Worm (Caenorhabditis elegans) whole organism, young adult: Measurements from ENCODE around the gene dmsr-9.

Source experiments
- B0035.1 ChIP-seq: sonication (generic microtip); optimal IDR thresholded peaks from 2 replicates; lab custom pipeline; 2016; ENCODE audit warnings: missing genetic modification characterization, mild to moderate bottlenecking, missing compliant biosample characterization, missing genotype, missing genetic modification reagents
- F57C9.4 ChIP-seq: sonication (generic microtip); optimal IDR thresholded peaks from 2 replicates; lab custom pipeline; 2017; ENCODE audit warnings: mild to moderate bottlenecking, missing genetic modification characterization, missing compliant biosample characterization
- Y53G8AR.9 ChIP-seq: fragments of 200-800 bp; sonication (Bioruptor generic); conservative IDR thresholded peaks from 2 replicates; pipeline ENCODE4 v1.3.6; 2022; ENCODE audit warnings: missing genetic modification reagents, missing genetic modification characterization, missing compliant biosample characterization
- aptf-2 ChIP-seq: fragments of 200-800 bp; sonication (Bioruptor generic); conservative IDR thresholded peaks from 2 replicates; pipeline ENCODE4 v1.3.6; 2022; ENCODE audit warnings: missing genetic modification reagents, missing genetic modification characterization, missing compliant biosample characterization
- attf-3 ChIP-seq: fragments of 200-800 bp; sonication (Bioruptor generic); conservative IDR thresholded peaks from 2 replicates; pipeline ENCODE4 v1.3.6; 2022; ENCODE audit warnings: missing genetic modification reagents, missing genetic modification characterization, missing compliant biosample characterization
- attf-6 ChIP-seq: fragments of 200-800 bp; sonication (Bioruptor generic); IDR thresholded peaks from 2 replicates; pipeline ENCODE4 v1.3.6; 2022; ENCODE audit warnings: missing genetic modification reagents, missing genetic modification characterization, missing compliant biosample characterization
- ceh-100 ChIP-seq: fragments of 200-800 bp; sonication (Bioruptor generic); IDR thresholded peaks from 2 replicates; pipeline ENCODE4 v1.3.6; 2022; ENCODE audit warnings: missing genetic modification reagents, missing genetic modification characterization, missing compliant biosample characterization
- egl-44 ChIP-seq: fragments of 200-800 bp; sonication (Bioruptor generic); IDR thresholded peaks from 2 replicates; pipeline ENCODE4 v1.3.6; 2022; ENCODE audit warnings: missing genetic modification reagents, missing genetic modification characterization, missing compliant biosample characterization
- hlh-12 ChIP-seq: sonication (generic microtip); optimal IDR thresholded peaks from 2 replicates; lab custom pipeline; 2016; ENCODE audit warnings: missing genetic modification characterization, missing compliant biosample characterization
- let-607 ChIP-seq, 2 experiments: fragments of 200-800 bp in 1 of 2; sonication (Bioruptor generic) in 1 of 2; sonication (generic microtip) in 1 of 2; optimal IDR thresholded peaks; 2 replicates each; lab custom pipeline; 2016 to 2018; ENCODE audit warnings: mild to moderate bottlenecking in 2 of 2, missing compliant biosample characterization in 2 of 2, missing genetic modification characterization in 2 of 2, moderate library complexity in 2 of 2, missing genotype in 1 of 2
- sea-2 ChIP-seq: fragments of 200-800 bp; sonication (Bioruptor generic); IDR thresholded peaks from 2 replicates; pipeline ENCODE4 v1.3.6; 2022; ENCODE audit warnings: missing genetic modification characterization, missing compliant biosample characterization

- TF ChIP-seq let-607 (tag; optimal IDR thresholded peaks at IDR 0.05; lab: Kevin White, UChicago) (no peak), hlh-12 (tag; lab: Kevin White, UChicago) (no peak), B0035.1 (tag; lab: Kevin White, UChicago) (no peak), attf-3 (no peak), ceh-100 (GFP tag; lab: Robert Waterston, UW) (no peak), Y53G8AR.9 (0 out of 2 replicates have a peak, but pooled peaks have one; percentile 51), egl-44 (GFP tag; lab: Robert Waterston, UW) (no peak), F57C9.4 (tag; lab: Kevin White, UChicago) (no peak), sea-2 (GFP tag; lab: Robert Waterston, UW) (no peak), attf-6 (GFP tag; lab: Robert Waterston, UW) (no peak), aptf-2 (GFP tag; lab: Robert Waterston, UW) (no peak)
Observed at ce11 chrV:6787906-6788430, 11.5 kb downstream of the dmsr-9 start, which contains the start of gene ZC404.2.
